Fruit fly (Drosophila melanogaster) whole organism, embryonic: Measurements from ENCODE around the gene CG13405.
A peak's percentile ranks its signal among the peaks of the same experiment; 100 is the strongest.

Source experiments
- Bteb2 ChIP-seq: fragments of 200-800 bp; sonication (Bioruptor generic); optimal IDR thresholded peaks from 2 replicates; lab custom pipeline; 2016; ENCODE audit warnings: missing biosample characterization, missing genetic modification characterization
- CG10321 ChIP-seq: fragments of 200-800 bp; sonication (Bioruptor generic); IDR thresholded peaks from 2 replicates; pipeline ENCODE4 v1.3.6; 2022; ENCODE audit warnings: missing biosample characterization, missing genetic modification characterization
- CG11093 ChIP-seq: fragments of 200-800 bp; sonication (Bioruptor generic); IDR thresholded peaks from 3 replicates; pipeline ENCODE4 v1.3.6; 2022; ENCODE audit warnings: missing biosample characterization, missing genetic modification characterization
- CG12104 ChIP-seq: fragments of 200-800 bp; sonication (Bioruptor generic); optimal IDR thresholded peaks from 3 replicates; lab custom pipeline; 2016; ENCODE audit warnings: missing biosample characterization, missing genetic modification characterization
- CG13296 ChIP-seq: fragments of 200-800 bp; sonication (Bioruptor generic); optimal IDR thresholded peaks from 3 replicates; lab custom pipeline; 2018; ENCODE audit warnings: missing biosample characterization, mild to moderate bottlenecking, missing genetic modification characterization
- CG13424 ChIP-seq: fragments of 200-800 bp; sonication (Bioruptor generic); optimal IDR thresholded peaks from 2 replicates; lab custom pipeline; 2019; ENCODE audit warnings: missing biosample characterization, mild to moderate bottlenecking, missing genetic modification characterization, moderate library complexity
- CG15601 ChIP-seq: fragments of 200-800 bp; sonication (Bioruptor generic); optimal IDR thresholded peaks from 3 replicates; lab custom pipeline; 2019; ENCODE audit warnings: missing biosample characterization, mild to moderate bottlenecking, missing genetic modification characterization, moderate library complexity
- CG1602 ChIP-seq: fragments of 200-800 bp; sonication (Bioruptor generic); optimal IDR thresholded peaks from 3 replicates; lab custom pipeline; 2016; ENCODE audit warnings: missing biosample characterization, missing genetic modification characterization
- CG16779 ChIP-seq: fragments of 200-800 bp; sonication (Bioruptor generic); IDR thresholded peaks from 2 replicates; pipeline ENCODE4 v1.3.6; 2022; ENCODE audit warnings: missing biosample characterization, missing genetic modification characterization
- CG16815 ChIP-seq: fragments of 200-800 bp; sonication (Bioruptor generic); optimal IDR thresholded peaks from 3 replicates; lab custom pipeline; 2017; ENCODE audit warnings: missing biosample characterization, mild to moderate bottlenecking, missing genetic modification characterization
- CG17385 ChIP-seq: fragments of 200-800 bp; sonication (Bioruptor generic); optimal IDR thresholded peaks from 3 replicates; lab custom pipeline; 2018; ENCODE audit warnings: missing biosample characterization, mild to moderate bottlenecking, missing genetic modification characterization
- CG2116 ChIP-seq: fragments of 200-800 bp; sonication (Bioruptor generic); optimal IDR thresholded peaks from 3 replicates; lab custom pipeline; 2018; ENCODE audit warnings: missing biosample characterization, mild to moderate bottlenecking, missing genetic modification characterization
- CG32772 ChIP-seq: fragments of 200-800 bp; sonication (Bioruptor generic); IDR thresholded peaks from 2 replicates; pipeline ENCODE4 v1.3.6; 2022; ENCODE audit warnings: missing biosample characterization, missing genetic modification characterization
- CG33213 ChIP-seq: fragments of 200-800 bp; sonication (Bioruptor generic); optimal IDR thresholded peaks from 3 replicates; lab custom pipeline; 2016; ENCODE audit warnings: missing biosample characterization, missing genetic modification characterization
- CG33557 ChIP-seq: fragments of 200-800 bp; sonication (Bioruptor generic); optimal IDR thresholded peaks from 2 replicates; lab custom pipeline; 2019; ENCODE audit warnings: missing biosample characterization, mild to moderate bottlenecking, missing genetic modification characterization, moderate library complexity
- CG4707 ChIP-seq: fragments of 200-800 bp; sonication (Bioruptor generic); optimal IDR thresholded peaks from 2 replicates; lab custom pipeline; 2018; ENCODE audit warnings: missing biosample characterization, mild to moderate bottlenecking, missing genetic modification characterization, moderate library complexity
- CG4730 ChIP-seq: fragments of 200-800 bp; sonication (Bioruptor generic); IDR thresholded peaks from 2 replicates; pipeline ENCODE4 v1.3.6; 2022; ENCODE audit warnings: missing biosample characterization, missing genetic modification characterization
- CG4854 ChIP-seq: fragments of 200-800 bp; sonication (Bioruptor generic); optimal IDR thresholded peaks from 2 replicates; lab custom pipeline; 2016; ENCODE audit warnings: missing biosample characterization, missing genetic modification characterization, inconsistent platforms
- CG5245 ChIP-seq: fragments of 200-800 bp; sonication (Bioruptor generic); optimal IDR thresholded peaks from 3 replicates; lab custom pipeline; 2016; ENCODE audit warnings: missing biosample characterization, missing genetic modification characterization
- CG7372 ChIP-seq: fragments of 200-800 bp; sonication (Bioruptor generic); IDR thresholded peaks from 2 replicates; pipeline ENCODE4 v1.3.6; 2022; ENCODE audit warnings: missing biosample characterization, missing genetic modification characterization
- CG7786 ChIP-seq: fragments of 200-800 bp; sonication (Bioruptor generic); optimal IDR thresholded peaks from 2 replicates; lab custom pipeline; 2016; ENCODE audit warnings: missing biosample characterization, missing genetic modification characterization
- CG9609 ChIP-seq: fragments of 200-800 bp; sonication (Bioruptor generic); optimal IDR thresholded peaks from 3 replicates; lab custom pipeline; 2016; ENCODE audit warnings: missing biosample characterization, missing genetic modification characterization
- HLH4C ChIP-seq: fragments of 200-800 bp; sonication (Bioruptor generic); IDR thresholded peaks from 3 replicates; pipeline ENCODE4 v1.3.6; 2022; ENCODE audit warnings: missing biosample characterization, missing genetic modification characterization; ENCODE audit not compliant: partially characterized antibody
- Hand ChIP-seq: fragments of 200-800 bp; sonication (Bioruptor generic); optimal IDR thresholded peaks from 2 replicates; lab custom pipeline; 2017; ENCODE audit warnings: mild to moderate bottlenecking, missing biosample characterization, missing genetic modification reagents, missing genetic modification characterization
- Hr78 ChIP-seq, 2 experiments: fragments of 200-800 bp in 1 of 2; fragments of >200 bp in 1 of 2; sonication (Bioruptor generic) in 1 of 2; optimal IDR thresholded peaks; 2 replicates each; lab custom pipeline; 2017 to 2019; ENCODE audit warnings: missing biosample characterization in 2 of 2, missing genetic modification characterization in 2 of 2, mild to moderate bottlenecking in 1 of 2, moderate library complexity in 1 of 2
- Hsf ChIP-seq: fragments of 200-800 bp; sonication (Bioruptor generic); optimal IDR thresholded peaks from 3 replicates; lab custom pipeline; 2016; ENCODE audit warnings: missing biosample characterization, missing genetic modification characterization
- Lpt ChIP-seq: fragments of >200 bp; optimal IDR thresholded peaks from 2 replicates; lab custom pipeline; 2018; ENCODE audit warnings: missing biosample characterization, missing genetic modification characterization
- MESR4 ChIP-seq: fragments of 200-800 bp; sonication (Bioruptor generic); optimal IDR thresholded peaks from 2 replicates; lab custom pipeline; 2018; ENCODE audit warnings: missing biosample characterization, mild to moderate bottlenecking, missing genetic modification characterization, moderate library complexity
- Nf-YB ChIP-seq: fragments of 200-800 bp; sonication (Bioruptor generic); optimal IDR thresholded peaks from 3 replicates; lab custom pipeline; 2019; ENCODE audit warnings: missing biosample characterization, mild to moderate bottlenecking, missing genetic modification characterization, moderate library complexity
- Opbp ChIP-seq: fragments of 200-800 bp; sonication (Bioruptor generic); IDR thresholded peaks from 3 replicates; pipeline ENCODE4 v1.3.6; 2022; ENCODE audit warnings: missing biosample characterization, missing genetic modification characterization; ENCODE audit not compliant: partially characterized antibody
- az2 ChIP-seq: fragments of 200-800 bp; sonication (Bioruptor generic); optimal IDR thresholded peaks from 3 replicates; lab custom pipeline; 2016; ENCODE audit warnings: missing biosample characterization, missing genetic modification characterization
- bcd ChIP-seq: fragments of 200-800 bp; sonication (Bioruptor generic); optimal IDR thresholded peaks from 2 replicates; lab custom pipeline; 2017; ENCODE audit warnings: missing biosample characterization, mild to moderate bottlenecking, missing genetic modification characterization
- cad ChIP-seq: fragments of >200 bp; optimal IDR thresholded peaks from 2 replicates; lab custom pipeline; 2017; ENCODE audit warnings: missing biosample characterization, missing genetic modification characterization
- cas ChIP-seq: fragments of 200-800 bp; sonication (Bioruptor generic); IDR thresholded peaks from 2 replicates; pipeline ENCODE4 v1.3.6; 2022; ENCODE audit warnings: missing biosample characterization, missing genetic modification characterization
- cg ChIP-seq: fragments of 200-800 bp; sonication (Bioruptor generic); optimal IDR thresholded peaks from 3 replicates; lab custom pipeline; 2019; ENCODE audit warnings: missing biosample characterization, mild to moderate bottlenecking, missing genetic modification characterization, moderate library complexity
- chn ChIP-seq: fragments of 200-800 bp; sonication (Bioruptor generic); optimal IDR thresholded peaks from 2 replicates; lab custom pipeline; 2016; ENCODE audit warnings: missing biosample characterization, missing genetic modification characterization
- cwo ChIP-seq: fragments of 200-800 bp; sonication (Bioruptor generic); optimal IDR thresholded peaks from 3 replicates; lab custom pipeline; 2017; ENCODE audit warnings: missing biosample characterization, missing genetic modification characterization, mild to moderate bottlenecking, moderate library complexity, missing genetic modification reagents
- fd3F ChIP-seq: fragments of 200-800 bp; sonication (Bioruptor generic); optimal IDR thresholded peaks from 2 replicates; lab custom pipeline; 2018; ENCODE audit warnings: missing biosample characterization, mild to moderate bottlenecking, missing genetic modification characterization, moderate library complexity
- hb ChIP-seq: fragments of 200-800 bp; sonication (Bioruptor generic); IDR thresholded peaks from 3 replicates; pipeline ENCODE4 v1.3.6; 2022; ENCODE audit warnings: missing biosample characterization, missing genetic modification characterization; ENCODE audit not compliant: partially characterized antibody
- hkb ChIP-seq, 2 experiments: fragments of 200-800 bp in 1 of 2; fragments of >200 bp in 1 of 2; sonication (Bioruptor generic) in 1 of 2; IDR thresholded peaks in 1 of 2; optimal IDR thresholded peaks in 1 of 2; 2 replicates each; pipeline versions ENCODE4 v1.3.6 to Lab custom; 2017 to 2022; ENCODE audit warnings: missing biosample characterization in 1 of 2, missing genetic modification characterization in 1 of 2
- jing ChIP-seq: fragments of 200-800 bp; sonication (Bioruptor generic); optimal IDR thresholded peaks from 2 replicates; lab custom pipeline; 2018; ENCODE audit warnings: missing biosample characterization, mild to moderate bottlenecking, missing genetic modification characterization
- lbe ChIP-seq: fragments of 200-800 bp; sonication (Bioruptor generic); optimal IDR thresholded peaks from 2 replicates; lab custom pipeline; 2016; ENCODE audit warnings: missing biosample characterization, mild to moderate bottlenecking, missing genetic modification characterization
- mam ChIP-seq: fragments of 200-800 bp; sonication (Bioruptor generic); optimal IDR thresholded peaks from 3 replicates; lab custom pipeline; 2016; ENCODE audit warnings: missing biosample characterization, missing genetic modification characterization
- org-1 ChIP-seq: fragments of 200-800 bp; sonication (Bioruptor generic); optimal IDR thresholded peaks from 2 replicates; lab custom pipeline; 2017; ENCODE audit warnings: missing biosample characterization, missing genetic modification characterization
- psq ChIP-seq: fragments of 200-800 bp; sonication (Bioruptor generic); optimal IDR thresholded peaks from 2 replicates; lab custom pipeline; 2017; ENCODE audit warnings: missing biosample characterization, missing genetic modification characterization
- scrt ChIP-seq: fragments of 200-800 bp; sonication (Bioruptor generic); optimal IDR thresholded peaks from 2 replicates; lab custom pipeline; 2018; ENCODE audit warnings: missing biosample characterization, mild to moderate bottlenecking, missing genetic modification characterization, moderate library complexity
- tup ChIP-seq: fragments of 200-800 bp; sonication (Bioruptor generic); optimal IDR thresholded peaks from 2 replicates; lab custom pipeline; 2016; ENCODE audit warnings: missing biosample characterization, mild to moderate bottlenecking, missing genetic modification characterization, moderate library complexity
- twi ChIP-seq: fragments of 200-800 bp; optimal IDR thresholded peaks from 2 replicates; lab custom pipeline; 2019; ENCODE audit warnings: missing biosample characterization, mild to moderate bottlenecking, missing genetic modification characterization, moderate library complexity
- tx ChIP-seq: fragments of 200-800 bp; sonication (Bioruptor generic); optimal IDR thresholded peaks from 2 replicates; lab custom pipeline; 2016; ENCODE audit warnings: missing biosample characterization, missing genetic modification characterization
- zen ChIP-seq: fragments of 200-800 bp; sonication (Bioruptor generic); optimal IDR thresholded peaks from 3 replicates; lab custom pipeline; 2018; ENCODE audit warnings: missing biosample characterization, mild to moderate bottlenecking, missing genetic modification characterization, moderate library complexity

The CG13405 gene

dm6 chr3L:94062-94461 lies 18.9 kb upstream of the CG13405 start (continued):
- TF ChIP-seq bcd (GFP tag; lab: Kevin White, UChicago) (no peak), cas (GFP tag; lab: Robert Waterston, UW) (no peak), CG7786 (GFP tag; lab: Kevin White, UChicago) (peak; percentile 44), Hand (no peak), CG16815 (GFP tag; lab: Kevin White, UChicago) (no peak), org-1 (GFP tag; lab: Kevin White, UChicago) (no peak), Hr78 (GFP tag; optimal IDR thresholded peaks at IDR 0.05; lab: Kevin White, UChicago) (no peak), CG10321 (no peak), CG1602 (GFP tag; lab: Kevin White, UChicago) (no peak), zen (tag; lab: Kevin White, UChicago) (no peak), mam (GFP tag; lab: Kevin White, UChicago) (peak; percentile 21), jing (GFP tag; lab: Kevin White, UChicago) (no peak), twi (tag; lab: Kevin White, UChicago) (no peak), CG17385 (GFP tag; lab: Kevin White, UChicago) (no peak), az2 (GFP tag; lab: Kevin White, UChicago) (peak; percentile 20), lbe (no peak), CG5245 (no peak), CG13424 (tag; lab: Kevin White, UChicago) (peak; percentile 18), CG13296 (GFP tag; lab: Kevin White, UChicago) (no peak), MESR4 (GFP tag; lab: Kevin White, UChicago) (no peak), tx (GFP tag; lab: Kevin White, UChicago) (no peak), cad (GFP tag; lab: Kevin White, UChicago) (no peak), chn (GFP tag; lab: Kevin White, UChicago) (no peak), hkb (optimal IDR thresholded peaks at IDR 0.05; lab: Kevin White, UChicago) (no peak), hkb (GFP tag; IDR thresholded peaks at IDR 0.05; lab: Robert Waterston, UW) (peak; percentile 57), CG11093 (GFP tag; lab: Robert Waterston, UW) (0 out of 3 replicates have a peak, but pooled peaks have one; percentile 14), fd3F (GFP tag; lab: Kevin White, UChicago) (peak; percentile 50), HLH4C (GFP tag; lab: Robert Waterston, UW) (no peak), CG33557 (GFP tag; lab: Kevin White, UChicago) (no peak), CG7372 (GFP tag; lab: Robert Waterston, UW) (no peak), CG12104 (GFP tag; lab: Kevin White, UChicago) (no peak), scrt (GFP tag; lab: Kevin White, UChicago) (no peak), Bteb2 (GFP tag; lab: Kevin White, UChicago) (peak; percentile 14), tup (GFP tag; lab: Kevin White, UChicago) (no peak), CG4707 (GFP tag; lab: Kevin White, UChicago) (no peak), CG2116 (GFP tag; lab: Kevin White, UChicago) (no peak), Opbp (GFP tag; lab: Robert Waterston, UW) (no peak), CG9609 (no peak), psq (no peak), CG4730 (GFP tag; lab: Robert Waterston, UW) (peak; percentile 38; the same call in 1 of the 2 replicates), Hsf (peak; percentile 29), CG32772 (GFP tag; lab: Robert Waterston, UW) (no peak; the same call in 1 of the 2 replicates), CG16779 (GFP tag; lab: Robert Waterston, UW) (no peak), cg (no peak), CG15601 (no peak), Nf-YB (GFP tag; lab: Kevin White, UChicago) (no peak), cwo (peak; percentile 72), CG4854 (GFP tag; lab: Kevin White, UChicago) (no peak), hb (GFP tag; lab: Robert Waterston, UW) (no peak), Lpt (GFP tag; lab: Kevin White, UChicago) (no peak), CG33213 (GFP tag; lab: Kevin White, UChicago) (no peak)
